Worm (Caenorhabditis elegans) whole organism, L1 larva: ENCODE data around the gene H20J04.6.

Experiments used
- C16A3.4 ChIP-seq: fragments of 150-350 bp; optimal IDR thresholded peaks from 2 replicates; lab custom pipeline; 2014; ENCODE audit warnings: missing biosample characterization, missing genetic modification characterization
- aha-1 ChIP-seq: fragments of 150-350 bp; optimal IDR thresholded peaks from 2 replicates; lab custom pipeline; 2014; ENCODE audit warnings: missing biosample characterization, missing genetic modification characterization
- ama-1 ChIP-seq: fragments of 150-350 bp; optimal IDR thresholded peaks from 2 replicates; lab custom pipeline; 2014
- blmp-1 ChIP-seq: fragments of 150-350 bp; optimal IDR thresholded peaks from 2 replicates; lab custom pipeline; 2014; ENCODE audit warnings: missing biosample characterization, missing genetic modification characterization
- ceh-82 ChIP-seq, 3 experiments: fragments of 150-350 bp in 1 of 3; sonication (generic microtip) in 2 of 3; optimal IDR thresholded peaks; 2 replicates each; lab custom pipeline; 2014 to 2017; ENCODE audit warnings: missing biosample characterization in 3 of 3, missing genetic modification characterization in 3 of 3
- ceh-88 ChIP-seq: fragments of 200-800 bp; sonication (Bioruptor generic); IDR thresholded peaks from 2 replicates; pipeline ENCODE4 v1.3.6; 2022; ENCODE audit warnings: missing genetic modification characterization, missing compliant biosample characterization
- ceh-90 ChIP-seq: sonication (generic microtip); optimal IDR thresholded peaks from 2 replicates; lab custom pipeline; 2016; ENCODE audit warnings: missing genetic modification characterization, missing compliant biosample characterization
- efl-1 ChIP-seq, 4 experiments: fragments of 150-350 bp; optimal IDR thresholded peaks in 3 of 4; peaks in 1 of 4; 1 replicate in 1 of 4; 2 replicates in 3 of 4; lab custom pipeline; 2014; ENCODE audit warnings: missing biosample characterization in 2 of 4, missing genetic modification characterization in 2 of 4, missing genetic modification reagents in 2 of 4
- egl-13 ChIP-seq: sonication (generic microtip); optimal IDR thresholded peaks from 2 replicates; lab custom pipeline; 2016; ENCODE audit warnings: missing genotype, missing genetic modification reagents, missing genetic modification characterization, missing compliant biosample characterization
- egl-27 ChIP-seq, 2 experiments: fragments of 150-350 bp in 1 of 2; sonication (generic microtip); optimal IDR thresholded peaks; 3 replicates each; lab custom pipeline; 2017 to 2018; ENCODE audit warnings: missing biosample characterization in 2 of 2, missing genetic modification characterization in 2 of 2, missing genetic modification reagents in 2 of 2
- elt-2 ChIP-seq: sonication (generic microtip); optimal IDR thresholded peaks from 2 replicates; lab custom pipeline; 2016; ENCODE audit warnings: missing genetic modification characterization, mild to moderate bottlenecking, inconsistent platforms, missing compliant biosample characterization, missing genetic modification reagents
- elt-3 ChIP-seq, 6 experiments: fragments of 150-350 bp in 1 of 6; sonication (generic microtip); optimal IDR thresholded peaks; 2 replicates each; lab custom pipeline; 2017 to 2018; ENCODE audit warnings: missing biosample characterization in 6 of 6, missing genetic modification characterization in 6 of 6, inconsistent platforms in 1 of 6
- ets-5 ChIP-seq: fragments of 200-800 bp; sonication (Bioruptor generic); IDR thresholded peaks from 2 replicates; pipeline ENCODE4 v1.3.6; 2022; ENCODE audit warnings: missing genetic modification characterization, missing compliant biosample characterization
- fkh-10 ChIP-seq: sonication (generic microtip); optimal IDR thresholded peaks from 2 replicates; lab custom pipeline; 2017; ENCODE audit warnings: missing biosample characterization, missing genetic modification reagents, missing genetic modification characterization
- fos-1 ChIP-seq: fragments of 150-350 bp; optimal IDR thresholded peaks from 2 replicates; lab custom pipeline; 2014; ENCODE audit warnings: missing biosample characterization, missing genetic modification characterization
- hlh-4 ChIP-seq: sonication (generic microtip); optimal IDR thresholded peaks from 2 replicates; lab custom pipeline; 2016; ENCODE audit warnings: mild to moderate bottlenecking, missing genetic modification characterization, missing compliant biosample characterization
- irx-1 ChIP-seq: sonication (generic microtip); optimal IDR thresholded peaks from 2 replicates; lab custom pipeline; 2016; ENCODE audit warnings: missing genetic modification characterization, missing compliant biosample characterization
- isw-1 ChIP-seq: fragments of 200-800 bp; sonication (Bioruptor generic); IDR thresholded peaks from 2 replicates; pipeline ENCODE4 v1.3.6; 2022; ENCODE audit warnings: missing genetic modification characterization, missing compliant biosample characterization
- lin-14 ChIP-seq: fragments of 200-800 bp; sonication (Bioruptor generic); optimal IDR thresholded peaks from 2 replicates; lab custom pipeline; 2018; ENCODE audit warnings: mild to moderate bottlenecking, missing genetic modification characterization, moderate library complexity, missing compliant biosample characterization
- lin-35 ChIP-seq, 2 experiments: fragments of 150-350 bp; optimal IDR thresholded peaks; 2 replicates each; lab custom pipeline; 2014; ENCODE audit warnings: missing biosample characterization in 2 of 2, missing genetic modification characterization in 2 of 2, missing genetic modification reagents in 2 of 2
- lin-39 ChIP-seq: fragments of 150-350 bp; optimal IDR thresholded peaks from 2 replicates; lab custom pipeline; 2014; ENCODE audit warnings: missing biosample characterization, missing genetic modification reagents, missing genetic modification characterization
- lsy-2 ChIP-seq, 2 experiments: fragments of 150-350 bp; optimal IDR thresholded peaks; 2 replicates each; lab custom pipeline; 2014; ENCODE audit warnings: missing biosample characterization in 2 of 2, missing genetic modification characterization in 2 of 2
- mab-9 ChIP-seq: fragments of 200-800 bp; sonication (Bioruptor generic); IDR thresholded peaks from 2 replicates; pipeline ENCODE4 v1.3.6; 2022; ENCODE audit warnings: missing genetic modification reagents, missing genetic modification characterization, missing compliant biosample characterization
- mdl-1 ChIP-seq, 2 experiments: fragments of 150-350 bp; optimal IDR thresholded peaks; 2 replicates each; lab custom pipeline; 2014 to 2017; ENCODE audit warnings: missing biosample characterization in 2 of 2, missing genetic modification characterization in 2 of 2, inconsistent platforms in 1 of 2
- nhr-11 ChIP-seq: fragments of 150-350 bp; optimal IDR thresholded peaks from 2 replicates; lab custom pipeline; 2014; ENCODE audit warnings: missing biosample characterization, missing genetic modification characterization
- nhr-28 ChIP-seq: fragments of 150-350 bp; optimal IDR thresholded peaks from 2 replicates; lab custom pipeline; 2014; ENCODE audit warnings: missing biosample characterization, missing genetic modification characterization
- nhr-47 ChIP-seq: sonication (generic microtip); optimal IDR thresholded peaks from 2 replicates; lab custom pipeline; 2016; ENCODE audit warnings: mild to moderate bottlenecking, missing genetic modification characterization, moderate library complexity, missing compliant biosample characterization
- nhr-76 ChIP-seq: sonication (generic microtip); optimal IDR thresholded peaks from 2 replicates; lab custom pipeline; 2017; ENCODE audit warnings: missing biosample characterization, missing genetic modification characterization
- nhr-77 ChIP-seq: fragments of 150-350 bp; optimal IDR thresholded peaks from 2 replicates; lab custom pipeline; 2014; ENCODE audit warnings: missing biosample characterization, missing genetic modification characterization
- nhr-84 ChIP-seq: sonication (generic microtip); optimal IDR thresholded peaks from 2 replicates; lab custom pipeline; 2017; ENCODE audit warnings: missing biosample characterization, missing genetic modification characterization
- nhr-85 ChIP-seq: sonication (generic microtip); peaks from one replicate; lab custom pipeline; 2016; ENCODE audit warnings: missing genetic modification characterization, inconsistent platforms, missing compliant biosample characterization
- pag-3 ChIP-seq: sonication (generic microtip); optimal IDR thresholded peaks from 2 replicates; lab custom pipeline; 2017; ENCODE audit warnings: missing genetic modification characterization, mild to moderate bottlenecking, missing compliant biosample characterization, antibody characterized with exemption, borderline replicate concordance; ENCODE audit not compliant: insufficient read depth
- pax-3 ChIP-seq: fragments of 200-800 bp; sonication (Bioruptor generic); optimal IDR thresholded peaks from 2 replicates; lab custom pipeline; 2018; ENCODE audit warnings: mild to moderate bottlenecking, missing genetic modification characterization, moderate library complexity, missing compliant biosample characterization
- pqm-1 ChIP-seq: sonication (generic microtip); optimal IDR thresholded peaks from 3 replicates; lab custom pipeline; 2017; ENCODE audit warnings: missing biosample characterization, missing genetic modification characterization
- rnt-1 ChIP-seq: sonication (generic microtip); optimal IDR thresholded peaks from 2 replicates; lab custom pipeline; 2016; ENCODE audit warnings: mild to moderate bottlenecking, missing genetic modification characterization, moderate library complexity, missing compliant biosample characterization
- skn-1 ChIP-seq: fragments of 150-350 bp; optimal IDR thresholded peaks from 2 replicates; lab custom pipeline; 2014; ENCODE audit warnings: missing biosample characterization, missing genetic modification characterization
- tbx-2 ChIP-seq: sonication (generic microtip); optimal IDR thresholded peaks from 2 replicates; lab custom pipeline; 2016; ENCODE audit warnings: missing genetic modification characterization, missing compliant biosample characterization
- tlp-1 ChIP-seq: fragments of 150-350 bp; optimal IDR thresholded peaks from 2 replicates; lab custom pipeline; 2014; ENCODE audit warnings: missing biosample characterization, missing genetic modification characterization
- unc-30 ChIP-seq: sonication (generic microtip); optimal IDR thresholded peaks from 2 replicates; lab custom pipeline; 2017; ENCODE audit warnings: missing biosample characterization, missing genetic modification characterization
- unc-62 ChIP-seq: fragments of 150-350 bp; optimal IDR thresholded peaks from 2 replicates; lab custom pipeline; 2014; ENCODE audit warnings: missing biosample characterization, missing genetic modification reagents, missing genetic modification characterization
- unc-86 ChIP-seq: sonication (generic microtip); optimal IDR thresholded peaks from 2 replicates; lab custom pipeline; 2016; ENCODE audit warnings: missing genetic modification characterization, missing compliant biosample characterization
- vab-15 ChIP-seq: sonication (generic microtip); optimal IDR thresholded peaks from 2 replicates; lab custom pipeline; 2017; ENCODE audit warnings: missing genotype, mild to moderate bottlenecking, missing genetic modification characterization, missing compliant biosample characterization
- zip-4 ChIP-seq: fragments of 200-800 bp; sonication (Bioruptor generic); optimal IDR thresholded peaks from 2 replicates; lab custom pipeline; 2018; ENCODE audit warnings: mild to moderate bottlenecking, missing genetic modification characterization, moderate library complexity, missing compliant biosample characterization
- ztf-4 ChIP-seq: fragments of 150-350 bp; optimal IDR thresholded peaks from 2 replicates; lab custom pipeline; 2014; ENCODE audit warnings: missing biosample characterization, missing genetic modification characterization

The H20J04.6 gene

DNA sequence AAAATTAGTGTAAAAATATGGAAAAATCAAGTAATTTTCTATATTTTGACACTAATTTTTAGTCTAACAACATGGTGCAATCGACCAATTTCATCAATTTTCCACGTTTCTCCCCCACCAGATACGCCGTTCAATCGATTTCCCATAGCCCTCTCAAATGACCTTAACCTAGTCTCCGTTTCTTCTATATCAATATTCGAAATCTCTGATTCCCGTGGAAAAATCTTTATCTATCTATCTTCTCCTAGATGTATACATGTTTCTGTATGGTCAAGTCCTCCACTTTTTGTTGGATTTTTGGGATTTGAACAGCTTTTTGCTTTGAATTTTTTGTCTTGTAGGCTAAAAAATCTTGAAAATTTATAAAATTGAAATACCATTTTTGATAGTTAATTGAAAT, 28.9 kb upstream of the H20J04.6 start:
- peak; percentile 20 for TF ChIP-seq lin-14 (GFP tag; lab: Kevin White, UChicago)
- no peak for TF ChIP-seq nhr-84 (tag; lab: Kevin White, UChicago)
- TF ChIP-seq ets-5, result no peak
- TF ChIP-seq blmp-1 (tag; lab: Kevin White, UChicago), result peak; percentile 24
- TF ChIP-seq C16A3.4, result no peak
- TF ChIP-seq nhr-77 (tag; lab: Kevin White, UChicago), result no peak
- TF ChIP-seq efl-1 (optimal IDR thresholded peaks at IDR 0.05; lab: Kevin White, UChicago), result no peak
- peak in 1 of 2 experiments; percentile 80 for TF ChIP-seq efl-1 (GFP tag; optimal IDR thresholded peaks at IDR 0.05 in 1 of 2; lab: Kevin White, UChicago)
- no peak for TF ChIP-seq fkh-10 (GFP tag; lab: Kevin White, UChicago)
- TF ChIP-seq tlp-1, result no peak

DNA sequence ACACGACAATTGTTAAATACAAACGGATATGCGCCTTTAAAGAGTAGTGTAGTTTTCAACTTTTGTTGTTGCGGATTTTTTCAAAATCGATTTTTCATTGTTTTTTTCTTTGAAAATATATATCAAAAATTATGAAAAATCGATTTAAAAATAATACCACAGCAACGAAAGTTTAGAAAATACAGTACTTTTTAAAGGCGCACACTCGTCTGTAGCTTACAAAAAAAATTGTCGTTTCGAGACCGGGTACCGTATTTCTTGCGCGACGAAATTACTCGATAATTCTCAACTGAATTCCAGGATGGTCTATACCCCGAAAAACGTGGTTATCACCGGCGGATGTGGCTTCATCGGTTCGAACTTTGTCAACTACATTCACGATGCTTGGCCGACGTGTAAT, 28.3 kb upstream of the H20J04.6 start, which contains the start of gene rml-4:
Gene rml-4, plus strand, starts transcription at position 301 of the 400 bp plus-strand sequence.
- TF ChIP-seq efl-1 (optimal IDR thresholded peaks at IDR 0.05; lab: Kevin White, UChicago) (no peak), efl-1 (GFP tag; optimal IDR thresholded peaks at IDR 0.05 in 1 of 2; lab: Kevin White, UChicago) (peak in 1 of 2 experiments; percentile 71), irx-1 (tag; lab: Kevin White, UChicago) (no peak), vab-15 (tag; lab: Kevin White, UChicago) (no peak), C16A3.4 (no peak), unc-62 (GFP tag; lab: Kevin White, UChicago) (no peak)

DNA sequence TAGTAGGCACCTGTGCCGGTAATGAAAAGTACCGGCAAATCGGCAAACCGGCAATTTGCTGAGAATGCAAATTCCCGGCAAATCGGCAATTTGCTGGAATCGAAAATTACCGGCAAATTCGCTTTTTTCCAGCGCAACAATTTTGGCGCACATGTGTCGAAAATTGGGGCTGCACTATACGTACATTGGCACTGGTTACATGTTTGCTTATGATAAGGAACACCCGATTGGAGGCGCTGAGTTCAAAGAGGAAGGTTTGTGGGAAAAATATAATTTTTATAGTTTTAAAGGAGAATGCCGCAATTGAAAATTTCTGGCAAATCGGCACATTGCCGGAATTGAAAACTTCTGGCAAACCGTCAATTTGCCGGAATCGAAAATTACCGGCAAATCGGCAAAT, 25.8 kb upstream of the H20J04.6 start:
- TF ChIP-seq rnt-1 (tag; lab: Kevin White, UChicago) (no peak), elt-2 (tag; lab: Kevin White, UChicago) (peak; percentile 63)

DNA sequence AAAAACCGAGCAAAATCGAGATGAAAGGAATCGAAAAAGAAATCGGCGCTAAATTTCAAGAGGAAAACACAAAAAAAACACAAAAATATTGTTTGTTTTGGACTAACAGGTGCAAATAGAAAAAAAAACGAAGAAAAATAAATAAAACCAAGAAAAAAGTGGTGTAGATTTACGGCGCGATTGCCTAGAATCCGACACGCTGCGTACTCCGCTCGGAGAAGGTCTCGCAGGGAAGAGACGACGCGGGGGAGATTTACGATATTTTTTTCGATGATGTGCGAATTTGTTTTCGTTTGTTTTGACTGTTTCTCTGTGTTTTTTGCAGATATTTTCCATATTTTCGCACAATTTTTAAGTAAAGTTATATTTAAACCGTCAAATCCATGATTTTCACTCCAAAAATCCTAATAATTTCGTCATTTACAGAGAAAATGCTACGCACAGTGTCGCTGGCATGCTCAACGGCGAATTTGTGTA, 23.8 kb upstream of the H20J04.6 start, which contains the start of gene sco-1:
Gene sco-1, plus strand, starts transcription at position 427 of the 477 bp plus-strand sequence.
- TF ChIP-seq blmp-1 (tag; lab: Kevin White, UChicago) (peak; percentile 79), egl-27 (tag; optimal IDR thresholded peaks at IDR 0.05; lab: Kevin White, UChicago) (peak; percentile 26 to 56), lsy-2 (tag; optimal IDR thresholded peaks at IDR 0.05; lab: Kevin White, UChicago) (peak; percentile 96 to 97), elt-2 (tag; lab: Kevin White, UChicago) (peak; percentile 99), mdl-1 (tag; optimal IDR thresholded peaks at IDR 0.05; lab: Kevin White, UChicago) (peak in 1 of 2 experiments; percentile 92), ama-1 (peak; percentile 78), unc-30 (tag; lab: Kevin White, UChicago) (no peak), hlh-4 (tag; lab: Kevin White, UChicago) (peak; percentile 76), pag-3 (tag; lab: Kevin White, UChicago) (no peak), nhr-11 (tag; lab: Kevin White, UChicago) (peak; percentile 85), mab-9 (GFP tag; lab: Robert Waterston, UW) (peak; percentile 98), fos-1 (tag; lab: Kevin White, UChicago) (peak; percentile 93), unc-62 (GFP tag; lab: Kevin White, UChicago) (peak; percentile 68), pax-3 (tag; lab: Kevin White, UChicago) (peak; percentile 96), pqm-1 (tag; lab: Kevin White, UChicago) (no peak), skn-1 (tag; lab: Kevin White, UChicago) (peak; percentile 95), unc-86 (tag; lab: Kevin White, UChicago) (peak; percentile 97), zip-4 (GFP tag; lab: Kevin White, UChicago) (peak; percentile 93), nhr-85 (tag; lab: Kevin White, UChicago) (peak; percentile 99), efl-1 (optimal IDR thresholded peaks at IDR 0.05; lab: Kevin White, UChicago) (peak; percentile 93 to 95), efl-1 (GFP tag; optimal IDR thresholded peaks at IDR 0.05 in 1 of 2; lab: Kevin White, UChicago) (peak; percentile 84 to 99), lin-14 (GFP tag; lab: Kevin White, UChicago) (peak; percentile 97), ztf-4 (tag; lab: Kevin White, UChicago) (peak; percentile 87), lin-35 (GFP tag; optimal IDR thresholded peaks at IDR 0.05; lab: Kevin White, UChicago) (peak; percentile 88 to 91), nhr-47 (tag; lab: Kevin White, UChicago) (peak; percentile 98), nhr-84 (tag; lab: Kevin White, UChicago) (no peak), ceh-90 (peak; percentile 90), nhr-28 (peak; percentile 28), aha-1 (tag; lab: Kevin White, UChicago) (peak; percentile 76), tbx-2 (tag; lab: Kevin White, UChicago) (peak; percentile 98), ceh-82 (tag; optimal IDR thresholded peaks at IDR 0.05; lab: Kevin White, UChicago) (peak; percentile 97 to 98 (median 98)), lin-39 (peak; percentile 92), isw-1 (peak; percentile 98), egl-13 (peak; percentile 97), ceh-88 (GFP tag; lab: Robert Waterston, UW) (peak; percentile 92), nhr-77 (tag; lab: Kevin White, UChicago) (peak; percentile 95), elt-3 (tag; optimal IDR thresholded peaks at IDR 0.05; lab: Kevin White, UChicago) (peak in 3 of 6 experiments; percentile 82 to 97 (median 94)), ets-5 (no peak), nhr-76 (tag; lab: Kevin White, UChicago) (peak; percentile 65), fkh-10 (GFP tag; lab: Kevin White, UChicago) (peak; percentile 91)
